Worm (Caenorhabditis elegans) whole organism, L1 larva: ENCODE results near the gene C27D6.12.

Experiments
- ama-1 ChIP-seq: fragments of 150-350 bp; optimal IDR thresholded peaks from 2 replicates; lab custom pipeline; 2014
- efl-1 ChIP-seq, 4 experiments: fragments of 150-350 bp; optimal IDR thresholded peaks in 3 of 4; peaks in 1 of 4; 1 replicate in 1 of 4; 2 replicates in 3 of 4; lab custom pipeline; 2014; ENCODE audit warnings: missing biosample characterization in 2 of 4, missing genetic modification characterization in 2 of 4, missing genetic modification reagents in 2 of 4
- elt-3 ChIP-seq, 6 experiments: fragments of 150-350 bp in 1 of 6; sonication (generic microtip); optimal IDR thresholded peaks; 2 replicates each; lab custom pipeline; 2017 to 2018; ENCODE audit warnings: missing biosample characterization in 6 of 6, missing genetic modification characterization in 6 of 6, inconsistent platforms in 1 of 6
- lin-14 ChIP-seq: fragments of 200-800 bp; sonication (Bioruptor generic); optimal IDR thresholded peaks from 2 replicates; lab custom pipeline; 2018; ENCODE audit warnings: mild to moderate bottlenecking, missing genetic modification characterization, moderate library complexity, missing compliant biosample characterization
- nhr-20 ChIP-seq: sonication (generic microtip); optimal IDR thresholded peaks from 2 replicates; lab custom pipeline; 2016; ENCODE audit warnings: mild to moderate bottlenecking, missing genetic modification characterization, missing compliant biosample characterization
- rnt-1 ChIP-seq: sonication (generic microtip); optimal IDR thresholded peaks from 2 replicates; lab custom pipeline; 2016; ENCODE audit warnings: mild to moderate bottlenecking, missing genetic modification characterization, moderate library complexity, missing compliant biosample characterization
- ztf-11 ChIP-seq, 2 experiments: sonication (generic microtip); optimal IDR thresholded peaks; 2 replicates each; lab custom pipeline; 2016 to 2017; ENCODE audit warnings: missing genetic modification characterization in 2 of 2, missing biosample characterization in 1 of 2, missing compliant biosample characterization in 1 of 2

ce11 chrII:5183207-5183606 is 5.4 kb upstream of the C27D6.12 start:
- no peak for TF ChIP-seq rnt-1 (tag; lab: Kevin White, UChicago)
- TF ChIP-seq efl-1 (optimal IDR thresholded peaks at IDR 0.05; lab: Kevin White, UChicago) = no peak
- no peak for TF ChIP-seq efl-1 (GFP tag; optimal IDR thresholded peaks at IDR 0.05 in 1 of 2; lab: Kevin White, UChicago)
- TF ChIP-seq ama-1 (lab: Kevin White, UChicago) = no peak
- TF ChIP-seq lin-14 (GFP tag; lab: Kevin White, UChicago) = peak; percentile 18
- TF ChIP-seq ztf-11 (tag; optimal IDR thresholded peaks at IDR 0.05; lab: Kevin White, UChicago) = no peak
- peak; percentile 9 for TF ChIP-seq nhr-20 (tag; lab: Kevin White, UChicago)
- TF ChIP-seq elt-3 (tag; optimal IDR thresholded peaks at IDR 0.05; lab: Kevin White, UChicago) = no peak
